Worm (Caenorhabditis elegans) whole organism, late embryonic: ENCODE results near the gene lgc-40.

Experiments used
- C08G9.2 ChIP-seq: sonication (generic microtip); optimal IDR thresholded peaks from 2 replicates; lab custom pipeline; 2016; ENCODE audit warnings: mild to moderate bottlenecking, missing genetic modification characterization, moderate library complexity, missing compliant biosample characterization
- F13H6.1 ChIP-seq: sonication (generic microtip); optimal IDR thresholded peaks from 2 replicates; lab custom pipeline; 2016; ENCODE audit warnings: missing genetic modification characterization, missing compliant biosample characterization
- K02D7.2 ChIP-seq: sonication (generic microtip); optimal IDR thresholded peaks from 2 replicates; lab custom pipeline; 2017; ENCODE audit warnings: mild to moderate bottlenecking, missing genetic modification characterization, missing compliant biosample characterization
- K09A11.1 ChIP-seq: sonication (generic microtip); optimal IDR thresholded peaks from 2 replicates; lab custom pipeline; 2017; ENCODE audit warnings: antibody characterized with exemption, mild to moderate bottlenecking, missing genetic modification characterization, missing compliant biosample characterization; ENCODE audit not compliant: insufficient read depth
- ahr-1 ChIP-seq: sonication (generic microtip); optimal IDR thresholded peaks from 2 replicates; lab custom pipeline; 2016; ENCODE audit warnings: missing genetic modification characterization, missing compliant biosample characterization
- ama-1 ChIP-seq: fragments of 150-350 bp; optimal IDR thresholded peaks from 2 replicates; lab custom pipeline; 2014
- ceh-18 ChIP-seq: sonication (generic microtip); optimal IDR thresholded peaks from 2 replicates; lab custom pipeline; 2016; ENCODE audit warnings: missing genetic modification characterization, missing compliant biosample characterization
- ceh-19 ChIP-seq: fragments of 200-800 bp; sonication (Bioruptor generic); optimal IDR thresholded peaks from 2 replicates; lab custom pipeline; 2018; ENCODE audit warnings: mild to moderate bottlenecking, missing genetic modification characterization, missing compliant biosample characterization
- ceh-2 ChIP-seq: sonication (generic microtip); optimal IDR thresholded peaks from 2 replicates; lab custom pipeline; 2016; ENCODE audit warnings: missing genotype, missing genetic modification characterization, missing compliant biosample characterization
- ceh-31 ChIP-seq: sonication (generic microtip); optimal IDR thresholded peaks from 2 replicates; lab custom pipeline; 2016; ENCODE audit warnings: missing genetic modification characterization, missing compliant biosample characterization
- ceh-34 ChIP-seq: sonication (generic microtip); optimal IDR thresholded peaks from 2 replicates; lab custom pipeline; 2016; ENCODE audit warnings: mild to moderate bottlenecking, missing genetic modification characterization, missing compliant biosample characterization
- ceh-45 ChIP-seq: fragments of 200-800 bp; sonication (Bioruptor generic); IDR thresholded peaks from 2 replicates; pipeline ENCODE4 v1.3.6; 2022; ENCODE audit warnings: missing genetic modification reagents, missing genetic modification characterization, missing compliant biosample characterization
- ceh-6 ChIP-seq: fragments of 200-800 bp; sonication (Bioruptor generic); optimal IDR thresholded peaks from 2 replicates; lab custom pipeline; 2018; ENCODE audit warnings: mild to moderate bottlenecking, missing genetic modification characterization, missing compliant biosample characterization
- elt-2 ChIP-seq: sonication (generic microtip); optimal IDR thresholded peaks from 2 replicates; lab custom pipeline; 2016; ENCODE audit warnings: missing genetic modification reagents, missing genetic modification characterization, missing compliant biosample characterization
- elt-4 ChIP-seq: sonication (generic microtip); optimal IDR thresholded peaks from 2 replicates; lab custom pipeline; 2016; ENCODE audit warnings: missing genetic modification characterization, missing compliant biosample characterization
- fkh-10 ChIP-seq: fragments of 150-350 bp; optimal IDR thresholded peaks from 2 replicates; lab custom pipeline; 2014; ENCODE audit warnings: missing biosample characterization, missing genetic modification reagents, missing genetic modification characterization
- fkh-6 ChIP-seq: sonication (generic microtip); optimal IDR thresholded peaks from 2 replicates; lab custom pipeline; 2016; ENCODE audit warnings: missing genetic modification characterization, missing compliant biosample characterization
- hlh-30 ChIP-seq: sonication (generic microtip); optimal IDR thresholded peaks from 2 replicates; lab custom pipeline; 2017; ENCODE audit warnings: antibody characterized with exemption, missing genetic modification characterization, missing compliant biosample characterization; ENCODE audit not compliant: insufficient read depth
- hlh-6 ChIP-seq: sonication (generic microtip); optimal IDR thresholded peaks from 2 replicates; lab custom pipeline; 2016; ENCODE audit warnings: missing genotype, missing genetic modification characterization, missing compliant biosample characterization
- lim-6 ChIP-seq: sonication (generic microtip); optimal IDR thresholded peaks from 2 replicates; lab custom pipeline; 2016; ENCODE audit warnings: missing genetic modification characterization, missing compliant biosample characterization
- madf-2 ChIP-seq: sonication (generic microtip); optimal IDR thresholded peaks from 2 replicates; lab custom pipeline; 2017; ENCODE audit warnings: missing genetic modification characterization, missing compliant biosample characterization
- npax-4 ChIP-seq: sonication (generic microtip); optimal IDR thresholded peaks from 2 replicates; lab custom pipeline; 2016; ENCODE audit warnings: missing genetic modification characterization, missing compliant biosample characterization
- odd-2 ChIP-seq: sonication (generic microtip); optimal IDR thresholded peaks from 2 replicates; lab custom pipeline; 2017; ENCODE audit warnings: antibody characterized with exemption, mild to moderate bottlenecking, missing genetic modification characterization, missing compliant biosample characterization
- pat-9 ChIP-seq: fragments of 200-800 bp; sonication (Bioruptor generic); optimal IDR thresholded peaks from 2 replicates; lab custom pipeline; 2018; ENCODE audit warnings: mild to moderate bottlenecking, missing genetic modification characterization, moderate library complexity, missing compliant biosample characterization
- pax-1 ChIP-seq: fragments of 150-350 bp; optimal IDR thresholded peaks from 2 replicates; lab custom pipeline; 2014; ENCODE audit warnings: missing biosample characterization, missing genetic modification characterization
- pqm-1 ChIP-seq: sonication (generic microtip); optimal IDR thresholded peaks from 2 replicates; lab custom pipeline; 2016; ENCODE audit warnings: missing genetic modification characterization, missing compliant biosample characterization
- pros-1 ChIP-seq: fragments of 150-350 bp; optimal IDR thresholded peaks from 2 replicates; lab custom pipeline; 2014; ENCODE audit warnings: missing biosample characterization, missing genetic modification reagents, missing genetic modification characterization
- ref-2 ChIP-seq: sonication (generic microtip); optimal IDR thresholded peaks from 2 replicates; lab custom pipeline; 2016; ENCODE audit warnings: missing genetic modification characterization, missing compliant biosample characterization
- sdc-2 ChIP-seq: sonication (generic microtip); optimal IDR thresholded peaks from 2 replicates; lab custom pipeline; 2016; ENCODE audit warnings: missing genotype, missing genetic modification characterization, missing compliant biosample characterization
- sox-2 ChIP-seq: fragments of 200-800 bp; sonication (Bioruptor generic); IDR thresholded peaks from 2 replicates; pipeline ENCODE4 v1.3.6; 2022; ENCODE audit warnings: missing genetic modification reagents, missing genetic modification characterization, missing compliant biosample characterization
- tbx-2 ChIP-seq: sonication (generic microtip); optimal IDR thresholded peaks from 2 replicates; lab custom pipeline; 2016; ENCODE audit warnings: missing genetic modification characterization, missing compliant biosample characterization
- tbx-7 ChIP-seq: sonication (generic microtip); optimal IDR thresholded peaks from 2 replicates; lab custom pipeline; 2016; ENCODE audit warnings: missing genotype, missing genetic modification characterization, missing compliant biosample characterization
- ttx-3 ChIP-seq: sonication (generic microtip); optimal IDR thresholded peaks from 2 replicates; lab custom pipeline; 2016; ENCODE audit warnings: missing genetic modification reagents, missing genetic modification characterization, missing compliant biosample characterization
- unc-3 ChIP-seq, 2 experiments: fragments of 200-800 bp in 1 of 2; sonication (Bioruptor generic) in 1 of 2; sonication (generic microtip) in 1 of 2; conservative IDR thresholded peaks in 1 of 2; optimal IDR thresholded peaks in 1 of 2; 2 replicates each; pipeline versions ENCODE4 v1.3.6 to Lab custom; 2016 to 2022; ENCODE audit warnings: missing compliant biosample characterization in 2 of 2, missing genetic modification characterization in 2 of 2, missing genetic modification reagents in 1 of 2
- unc-55 ChIP-seq: sonication (generic microtip); optimal IDR thresholded peaks from 2 replicates; lab custom pipeline; 2017; ENCODE audit warnings: missing biosample characterization, missing genetic modification reagents, missing genetic modification characterization
- unc-86 ChIP-seq: sonication (generic microtip); optimal IDR thresholded peaks from 2 replicates; lab custom pipeline; 2016; ENCODE audit warnings: missing genetic modification characterization, missing compliant biosample characterization
- zip-5 ChIP-seq: sonication (generic microtip); optimal IDR thresholded peaks from 2 replicates; lab custom pipeline; 2016; ENCODE audit warnings: missing genetic modification characterization, missing compliant biosample characterization
- ztf-16 ChIP-seq: sonication (generic microtip); optimal IDR thresholded peaks from 2 replicates; lab custom pipeline; 2017; ENCODE audit warnings: missing genetic modification characterization, missing compliant biosample characterization

Gene lgc-40

ce11 chrX:2320539-2320938 is 39.4 kb upstream of the lgc-40 start:
- no peak for TF ChIP-seq ceh-45
- no peak for TF ChIP-seq sdc-2
- no peak for TF ChIP-seq sox-2 (GFP tag; lab: Robert Waterston, UW)
- TF ChIP-seq elt-2 (tag; lab: Kevin White, UChicago) = peak; percentile 28
- TF ChIP-seq ceh-34 = no peak

- TF ChIP-seq hlh-30 = peak; percentile 34
- no peak for TF ChIP-seq fkh-6 (tag; lab: Kevin White, UChicago)
- TF ChIP-seq C08G9.2 = no peak
- TF ChIP-seq ceh-19 (GFP tag; lab: Kevin White, UChicago) = no peak
- peak; percentile 39 for TF ChIP-seq pat-9 (tag; lab: Kevin White, UChicago)
- TF ChIP-seq tbx-2 (tag; lab: Kevin White, UChicago) = no peak
- TF ChIP-seq pqm-1 (tag; lab: Kevin White, UChicago) = no peak
- TF ChIP-seq odd-2 (tag; lab: Kevin White, UChicago) = no peak
- TF ChIP-seq pax-1 (tag; lab: Kevin White, UChicago) = no peak
- no peak for TF ChIP-seq ttx-3
- TF ChIP-seq npax-4 (tag; lab: Kevin White, UChicago) = no peak
- no peak for TF ChIP-seq ahr-1 (tag; lab: Kevin White, UChicago)
- TF ChIP-seq hlh-6 (tag; lab: Kevin White, UChicago) = no peak
- no peak for TF ChIP-seq zip-5 (tag; lab: Kevin White, UChicago)
- no peak for TF ChIP-seq fkh-10 (GFP tag; lab: Kevin White, UChicago)
- peak; percentile 14 for TF ChIP-seq ceh-6 (GFP tag; lab: Kevin White, UChicago)
- TF ChIP-seq ceh-31 (tag; lab: Kevin White, UChicago) = no peak
Observed at ce11 chrX:2321758-2322157, 38.1 kb upstream of the lgc-40 start.

- TF ChIP-seq ceh-18 (no peak), elt-2 (tag; lab: Kevin White, UChicago) (peak; percentile 12), tbx-2 (tag; lab: Kevin White, UChicago) (peak; percentile 16), ama-1 (lab: Kevin White, UChicago) (peak; percentile 69)
Observed at ce11 chrX:2328873-2329272, 31.0 kb upstream of the lgc-40 start.

- no peak for TF ChIP-seq pax-1 (tag; lab: Kevin White, UChicago)
- no peak for TF ChIP-seq unc-86
- no peak for TF ChIP-seq lim-6 (tag; lab: Kevin White, UChicago)
- TF ChIP-seq ref-2 = peak; percentile 42
- TF ChIP-seq tbx-7 = no peak
- no peak for TF ChIP-seq elt-4 (tag; lab: Kevin White, UChicago)
- TF ChIP-seq madf-2 (tag; lab: Kevin White, UChicago) = no peak
Observed at ce11 chrX:2330494-2330893, 29.4 kb upstream of the lgc-40 start.

- TF ChIP-seq unc-3 (GFP tag; conservative IDR thresholded peaks at IDR 0.05; lab: Robert Waterston, UW) = no peak
- TF ChIP-seq unc-3 (tag; optimal IDR thresholded peaks at IDR 0.05; lab: Kevin White, UChicago) = no peak
- TF ChIP-seq pros-1 (tag; lab: Kevin White, UChicago) = no peak
- no peak for TF ChIP-seq unc-55
- TF ChIP-seq hlh-30 = no peak
- no peak for TF ChIP-seq K09A11.1 (tag; lab: Kevin White, UChicago)
- no peak for TF ChIP-seq ztf-16
- no peak for TF ChIP-seq sox-2 (GFP tag; lab: Robert Waterston, UW)
- TF ChIP-seq ama-1 (lab: Kevin White, UChicago) = no peak
- TF ChIP-seq elt-2 (tag; lab: Kevin White, UChicago) = no peak
- no peak for TF ChIP-seq tbx-2 (tag; lab: Kevin White, UChicago)
- no peak for TF ChIP-seq K02D7.2 (tag; lab: Kevin White, UChicago)
- no peak for TF ChIP-seq ceh-2
- no peak for TF ChIP-seq F13H6.1 (tag; lab: Kevin White, UChicago)
Observed at ce11 chrX:2335384-2335783, 24.5 kb upstream of the lgc-40 start, which contains the start of gene T01B6.1. T01B6.1 (plus strand) TSS chrX:2335684.
